Fruit fly (Drosophila melanogaster) whole organism, embryonic: ENCODE data around the gene RapGAP1.

Source experiments
- Asciz ChIP-seq: fragments of 200-800 bp; sonication (Bioruptor generic); optimal IDR thresholded peaks from 2 replicates; lab custom pipeline; 2017; ENCODE audit warnings: missing biosample characterization, mild to moderate bottlenecking, missing genetic modification characterization, missing genetic modification reagents
- Blimp-1 ChIP-seq: fragments of 200-800 bp; sonication (Bioruptor generic); optimal IDR thresholded peaks from 3 replicates; lab custom pipeline; 2018; ENCODE audit warnings: missing biosample characterization, missing genetic modification characterization, mild to moderate bottlenecking, moderate library complexity, missing genetic modification reagents
- CG10267 ChIP-seq: fragments of 200-800 bp; sonication (Bioruptor generic); optimal IDR thresholded peaks from 2 replicates; lab custom pipeline; 2018; ENCODE audit warnings: missing biosample characterization, mild to moderate bottlenecking, missing genetic modification characterization, moderate library complexity
- CG11085 ChIP-seq: fragments of 200-800 bp; sonication (Bioruptor generic); IDR thresholded peaks from 2 replicates; pipeline ENCODE4 v1.3.6; 2022; ENCODE audit warnings: missing biosample characterization, missing genetic modification characterization
- CG11504 ChIP-seq: fragments of 200-800 bp; sonication (Bioruptor generic); optimal IDR thresholded peaks from 3 replicates; lab custom pipeline; 2019; ENCODE audit warnings: missing biosample characterization, mild to moderate bottlenecking, missing genetic modification characterization, moderate library complexity
- CG13424 ChIP-seq: fragments of 200-800 bp; sonication (Bioruptor generic); optimal IDR thresholded peaks from 2 replicates; lab custom pipeline; 2019; ENCODE audit warnings: missing biosample characterization, mild to moderate bottlenecking, missing genetic modification characterization, moderate library complexity
- CG14441 ChIP-seq: fragments of 200-800 bp; sonication (Bioruptor generic); IDR thresholded peaks from 2 replicates; pipeline ENCODE4 v1.3.6; 2022; ENCODE audit warnings: missing biosample characterization, missing genetic modification characterization
- CG1603 ChIP-seq: fragments of 200-800 bp; sonication (Bioruptor generic); optimal IDR thresholded peaks from 2 replicates; lab custom pipeline; 2019; ENCODE audit warnings: missing biosample characterization, mild to moderate bottlenecking, missing genetic modification characterization, moderate library complexity
- CG16863 ChIP-seq: fragments of 200-800 bp; sonication (Bioruptor generic); optimal IDR thresholded peaks from 3 replicates; lab custom pipeline; 2016; ENCODE audit warnings: missing biosample characterization, missing genetic modification characterization
- CG17359 ChIP-seq: fragments of 200-800 bp; sonication (Bioruptor generic); optimal IDR thresholded peaks from 3 replicates; lab custom pipeline; 2018; ENCODE audit warnings: missing biosample characterization, mild to moderate bottlenecking, missing genetic modification characterization, moderate library complexity
- CG17361 ChIP-seq: fragments of 200-800 bp; sonication (Bioruptor generic); IDR thresholded peaks from 3 replicates; pipeline ENCODE4 v1.3.6; 2022; ENCODE audit warnings: missing biosample characterization, missing genetic modification characterization
- CG17385 ChIP-seq: fragments of 200-800 bp; sonication (Bioruptor generic); optimal IDR thresholded peaks from 3 replicates; lab custom pipeline; 2018; ENCODE audit warnings: missing biosample characterization, mild to moderate bottlenecking, missing genetic modification characterization
- CG2678 ChIP-seq: fragments of 200-800 bp; sonication (Bioruptor generic); optimal IDR thresholded peaks from 3 replicates; lab custom pipeline; 2019; ENCODE audit warnings: missing biosample characterization, mild to moderate bottlenecking, missing genetic modification characterization, moderate library complexity
- CG2712 ChIP-seq: fragments of 200-800 bp; optimal IDR thresholded peaks from 3 replicates; lab custom pipeline; 2019; ENCODE audit warnings: missing biosample characterization, mild to moderate bottlenecking, missing genetic modification characterization, moderate library complexity
- CG30403 ChIP-seq: fragments of 200-800 bp; sonication (Bioruptor generic); optimal IDR thresholded peaks from 3 replicates; lab custom pipeline; 2016; ENCODE audit warnings: missing biosample characterization, missing genetic modification characterization
- CG31441 ChIP-seq: fragments of 200-800 bp; sonication (Bioruptor generic); IDR thresholded peaks from 2 replicates; pipeline ENCODE4 v1.3.6; 2022; ENCODE audit warnings: missing biosample characterization, missing genetic modification characterization
- CG3407 ChIP-seq: fragments of 200-800 bp; sonication (Bioruptor generic); optimal IDR thresholded peaks from 2 replicates; lab custom pipeline; 2018; ENCODE audit warnings: missing biosample characterization, mild to moderate bottlenecking, missing genetic modification characterization
- CG3726 ChIP-seq: fragments of 200-800 bp; sonication (Bioruptor generic); IDR thresholded peaks from 3 replicates; pipeline ENCODE4, ENCODE4 v1.3.6; 2022; ENCODE audit warnings: missing biosample characterization, missing genetic modification characterization
- CG4617 ChIP-seq: fragments of 200-800 bp; sonication (Bioruptor generic); optimal IDR thresholded peaks from 3 replicates; lab custom pipeline; 2016; ENCODE audit warnings: missing biosample characterization, missing genetic modification characterization, borderline replicate concordance
- CG6854 ChIP-seq: fragments of 200-800 bp; sonication (Bioruptor generic); optimal IDR thresholded peaks from 3 replicates; lab custom pipeline; 2017; ENCODE audit warnings: missing biosample characterization, mild to moderate bottlenecking, missing genetic modification characterization
- CG7556 ChIP-seq: fragments of 200-800 bp; sonication (Bioruptor generic); optimal IDR thresholded peaks from 2 replicates; lab custom pipeline; 2017; ENCODE audit warnings: missing biosample characterization, mild to moderate bottlenecking, missing genetic modification characterization
- D ChIP-seq, 2 experiments: fragments of 200-800 bp in 1 of 2; fragments of >200 bp in 1 of 2; sonication (Bioruptor generic) in 1 of 2; optimal IDR thresholded peaks; 2 replicates in 1 of 2; 3 replicates in 1 of 2; lab custom pipeline; 2017; ENCODE audit warnings: mild to moderate bottlenecking in 1 of 2, missing biosample characterization in 1 of 2, missing genetic modification characterization in 1 of 2, missing genetic modification reagents in 1 of 2
- D19A ChIP-seq: fragments of 200-800 bp; optimal IDR thresholded peaks from 3 replicates; lab custom pipeline; 2019; ENCODE audit warnings: missing biosample characterization, mild to moderate bottlenecking, missing genetic modification characterization, moderate library complexity
- Ets97D ChIP-seq: fragments of 200-800 bp; sonication (Bioruptor generic); optimal IDR thresholded peaks from 3 replicates; lab custom pipeline; 2016; ENCODE audit warnings: missing biosample characterization, missing genetic modification characterization
- Hmr ChIP-seq: fragments of 200-800 bp; sonication (Bioruptor generic); optimal IDR thresholded peaks from 3 replicates; lab custom pipeline; 2017; ENCODE audit warnings: mild to moderate bottlenecking, missing biosample characterization, missing genetic modification reagents, missing genetic modification characterization
- Mad ChIP-seq: fragments of 200-800 bp; sonication (Bioruptor generic); optimal IDR thresholded peaks from 2 replicates; lab custom pipeline; 2016; ENCODE audit warnings: missing biosample characterization, missing genetic modification characterization
- PHDP ChIP-seq: fragments of 200-800 bp; sonication (Bioruptor generic); optimal IDR thresholded peaks from 3 replicates; lab custom pipeline; 2018; ENCODE audit warnings: missing biosample characterization, mild to moderate bottlenecking, missing genetic modification characterization, moderate library complexity
- Spps ChIP-seq: fragments of 200-800 bp; sonication (Bioruptor generic); optimal IDR thresholded peaks from 2 replicates; lab custom pipeline; 2018; ENCODE audit warnings: missing biosample characterization, mild to moderate bottlenecking, missing genetic modification characterization
- Trl ChIP-seq, 3 experiments: fragments of >200 bp in 2 of 3; fragments of 200-800 bp in 1 of 3; sonication (Bioruptor generic) in 1 of 3; optimal IDR thresholded peaks; 2 replicates in 1 of 3; 3 replicates in 2 of 3; lab custom pipeline; 2016 to 2017; ENCODE audit warnings: missing biosample characterization in 1 of 3, missing genetic modification characterization in 1 of 3
- bcd ChIP-seq: fragments of 200-800 bp; sonication (Bioruptor generic); optimal IDR thresholded peaks from 2 replicates; lab custom pipeline; 2017; ENCODE audit warnings: missing biosample characterization, mild to moderate bottlenecking, missing genetic modification characterization
- bsh ChIP-seq, 2 experiments: fragments of 200-800 bp; sonication (Bioruptor generic); optimal IDR thresholded peaks; 2 replicates each; lab custom pipeline; 2017 to 2018; ENCODE audit warnings: mild to moderate bottlenecking in 2 of 2, missing biosample characterization in 2 of 2, missing genetic modification characterization in 2 of 2, moderate library complexity in 1 of 2
- croc ChIP-seq: fragments of 200-800 bp; sonication (Bioruptor generic); conservative IDR thresholded peaks from 3 replicates; pipeline ENCODE4 v1.3.6; 2022; ENCODE audit warnings: missing biosample characterization, missing genetic modification characterization
- dmrt99B ChIP-seq: fragments of 200-800 bp; sonication (Bioruptor generic); optimal IDR thresholded peaks from 2 replicates; lab custom pipeline; 2018; ENCODE audit warnings: missing biosample characterization, mild to moderate bottlenecking, missing genetic modification characterization, moderate library complexity
- eve ChIP-seq, 2 experiments: fragments of >200 bp; optimal IDR thresholded peaks; 2 replicates each; lab custom pipeline; 2017; ENCODE audit warnings: missing biosample characterization in 2 of 2, missing genetic modification characterization in 2 of 2
- ftz-f1 ChIP-seq: fragments of 200-800 bp; sonication (Bioruptor generic); optimal IDR thresholded peaks from 2 replicates; lab custom pipeline; 2016; ENCODE audit warnings: missing biosample characterization, missing genetic modification characterization
- gem ChIP-seq: fragments of 200-800 bp; sonication (Bioruptor generic); optimal IDR thresholded peaks from 2 replicates; lab custom pipeline; 2019; ENCODE audit warnings: missing biosample characterization, mild to moderate bottlenecking, missing genetic modification characterization, moderate library complexity
- grau ChIP-seq: fragments of 200-800 bp; optimal IDR thresholded peaks from 3 replicates; lab custom pipeline; 2019; ENCODE audit warnings: missing biosample characterization, mild to moderate bottlenecking, missing genetic modification characterization, moderate library complexity
- gsb-n ChIP-seq: fragments of 200-800 bp; sonication (Bioruptor generic); optimal IDR thresholded peaks from 3 replicates; lab custom pipeline; 2018; ENCODE audit warnings: missing biosample characterization, mild to moderate bottlenecking, missing genetic modification characterization
- h ChIP-seq: fragments of >200 bp; optimal IDR thresholded peaks from 2 replicates; lab custom pipeline; 2017
- ind ChIP-seq: fragments of 200-800 bp; sonication (Bioruptor generic); optimal IDR thresholded peaks from 3 replicates; lab custom pipeline; 2016; ENCODE audit warnings: missing biosample characterization, missing genetic modification characterization
- kah ChIP-seq: fragments of 200-800 bp; sonication (Bioruptor generic); optimal IDR thresholded peaks from 2 replicates; lab custom pipeline; 2018; ENCODE audit warnings: missing biosample characterization, mild to moderate bottlenecking, missing genetic modification characterization
- luna ChIP-seq: fragments of 200-800 bp; sonication (Bioruptor generic); optimal IDR thresholded peaks from 2 replicates; lab custom pipeline; 2016; ENCODE audit warnings: missing biosample characterization, missing genetic modification characterization
- nmo ChIP-seq: fragments of 200-800 bp; sonication (Bioruptor generic); optimal IDR thresholded peaks from 2 replicates; lab custom pipeline; 2018; ENCODE audit warnings: missing biosample characterization, mild to moderate bottlenecking, missing genetic modification characterization, moderate library complexity
- otp ChIP-seq: fragments of 200-800 bp; sonication (Bioruptor generic); IDR thresholded peaks from 3 replicates; pipeline ENCODE4, ENCODE4 v1.3.6; 2022; ENCODE audit warnings: missing biosample characterization, missing genetic modification characterization
- prd ChIP-seq, 3 experiments: fragments of >200 bp in 2 of 3; fragments of 200-800 bp in 1 of 3; sonication (Bioruptor generic) in 1 of 3; optimal IDR thresholded peaks in 2 of 3; IDR thresholded peaks in 1 of 3; 2 replicates in 2 of 3; 3 replicates in 1 of 3; pipeline versions ENCODE4 v1.3.6 to Lab custom; 2017 to 2022; ENCODE audit warnings: missing biosample characterization in 1 of 3, missing genetic modification characterization in 1 of 3
- stc ChIP-seq: fragments of 200-800 bp; sonication (Bioruptor generic); IDR thresholded peaks from 2 replicates; pipeline ENCODE4 v1.3.6; 2022; ENCODE audit warnings: missing biosample characterization, missing genetic modification characterization
- tgo ChIP-seq: fragments of 200-800 bp; sonication (Bioruptor generic); IDR thresholded peaks from 3 replicates; pipeline ENCODE4 v1.3.6; 2022; ENCODE audit warnings: missing biosample characterization, missing genetic modification characterization
- tio ChIP-seq: fragments of 200-800 bp; sonication (Bioruptor generic); optimal IDR thresholded peaks from 2 replicates; lab custom pipeline; 2017; ENCODE audit warnings: missing biosample characterization, missing genetic modification characterization, inconsistent platforms

RapGAP1 gene

dm6 chr2L:7566627-7567026, 12.2 kb downstream of the RapGAP1 start (continued):
- TF ChIP-seq CG3726 (GFP tag; lab: Robert Waterston, UW) = no peak
- TF ChIP-seq CG13424 = peak; percentile 33
- peak; percentile 53 for TF ChIP-seq nmo (GFP tag; lab: Kevin White, UChicago)
- no peak for TF ChIP-seq Trl (optimal IDR thresholded peaks at IDR 0.05; lab: Kevin White, UChicago)
- no peak for TF ChIP-seq Trl (GFP tag; optimal IDR thresholded peaks at IDR 0.05; lab: Kevin White, UChicago)
- peak; percentile 4 for TF ChIP-seq CG17385 (GFP tag; lab: Kevin White, UChicago)
- no peak for TF ChIP-seq CG4617 (GFP tag; lab: Kevin White, UChicago)
- peak; percentile 54 for TF ChIP-seq dmrt99B (tag; lab: Kevin White, UChicago)
- TF ChIP-seq CG14441 = peak; percentile 23; the same call in 1 of the 2 replicates
- peak; percentile 29 for TF ChIP-seq CG7556 (GFP tag; lab: Kevin White, UChicago)
- peak; percentile 42 for TF ChIP-seq grau (tag; lab: Kevin White, UChicago)
- TF ChIP-seq CG30403 (GFP tag; lab: Kevin White, UChicago) = peak; percentile 39
- peak; percentile 31 for TF ChIP-seq D19A (tag; lab: Kevin White, UChicago)
- no peak for TF ChIP-seq CG6854
- TF ChIP-seq CG2678 (tag; lab: Kevin White, UChicago) = peak; percentile 45
- peak; percentile 27 for TF ChIP-seq Mad (GFP tag; lab: Kevin White, UChicago)
- no peak for TF ChIP-seq prd (optimal IDR thresholded peaks at IDR 0.05; lab: Kevin White, UChicago)
- TF ChIP-seq prd (GFP tag; IDR thresholded peaks at IDR 0.05; lab: Robert Waterston, UW) = peak; percentile 25; the same call in 1 of the 3 replicates
- TF ChIP-seq CG31441 (GFP tag; lab: Robert Waterston, UW) = peak; percentile 45
- no peak for TF ChIP-seq CG16863 (GFP tag; lab: Kevin White, UChicago)
- no peak for TF ChIP-seq D (optimal IDR thresholded peaks at IDR 0.05; lab: Kevin White, UChicago)
- TF ChIP-seq D (GFP tag; optimal IDR thresholded peaks at IDR 0.05; lab: Kevin White, UChicago) = peak; percentile 55
- peak; percentile 61 for TF ChIP-seq Blimp-1 (GFP tag; lab: Kevin White, UChicago)
- TF ChIP-seq CG3407 (GFP tag; lab: Kevin White, UChicago) = peak; percentile 30
- TF ChIP-seq Spps (tag; lab: Kevin White, UChicago) = peak; percentile 10
- TF ChIP-seq gsb-n (tag; lab: Kevin White, UChicago) = peak; percentile 50
- peak; percentile 19 for TF ChIP-seq CG10267 (tag; lab: Kevin White, UChicago)
- TF ChIP-seq CG1603 (tag; lab: Kevin White, UChicago) = peak; percentile 7
- TF ChIP-seq Asciz = peak; percentile 45
- TF ChIP-seq croc = no peak; the same call in 2 of the 3 replicates
- 0 out of 2 replicates have a peak, but pooled peaks have one; percentile 28 for TF ChIP-seq stc
- TF ChIP-seq bsh (GFP tag; optimal IDR thresholded peaks at IDR 0.05; lab: Kevin White, UChicago) = peak in 1 of 2 experiments; percentile 80
- TF ChIP-seq Ets97D (GFP tag; lab: Kevin White, UChicago) = no peak
- TF ChIP-seq CG17361 = peak; percentile 43; the same call in 1 of the 3 replicates
- TF ChIP-seq PHDP = peak; percentile 52
- TF ChIP-seq eve (GFP tag; optimal IDR thresholded peaks at IDR 0.05; lab: Kevin White, UChicago) = peak in 1 of 2 experiments; percentile 73
- peak; percentile 30; the same call in 1 of the 3 replicates for TF ChIP-seq tgo
- no peak for TF ChIP-seq kah (GFP tag; lab: Kevin White, UChicago)
- TF ChIP-seq tio (GFP tag; lab: Kevin White, UChicago) = peak; percentile 31
- TF ChIP-seq CG17359 (tag; lab: Kevin White, UChicago) = peak; percentile 42
- TF ChIP-seq gem (tag; lab: Kevin White, UChicago) = peak; percentile 72
- TF ChIP-seq h (lab: Kevin White, UChicago) = no peak
- TF ChIP-seq bcd = peak; percentile 25
- peak; percentile 52 for TF ChIP-seq CG11504
- 0 out of 3 replicates have a peak, but pooled peaks have one; percentile 46 for TF ChIP-seq otp (GFP tag; lab: Robert Waterston, UW)
- TF ChIP-seq ind = peak; percentile 28
- no peak for TF ChIP-seq ftz-f1 (GFP tag; lab: Kevin White, UChicago)
- TF ChIP-seq luna = no peak
- peak; percentile 66 for TF ChIP-seq CG2712 (tag; lab: Kevin White, UChicago)
- TF ChIP-seq Hmr = no peak
- TF ChIP-seq CG11085 = no peak
